Fruit fly (Drosophila melanogaster): ENCODE measurements around the gene Drsl6.

Drsl6 gene

dm6 chr3L:3335688-3336087, 530 bp downstream of the Drsl6 start, which contains the start of gene Drsl1:
TSS of gene Drsl1 (minus strand) at chr3L:3335788.
- no peak for TF ChIP-seq gcm2 (GFP tag; optimal IDR thresholded peaks at IDR 0.05)
- no peak for TF ChIP-seq wek (GFP tag; optimal IDR thresholded peaks at IDR 0.05)
- TF ChIP-seq ranshi (GFP tag; IDR thresholded peaks at IDR 0.05) = no peak
- no peak for TF ChIP-seq Dp (GFP tag; optimal IDR thresholded peaks at IDR 0.05)
- no peak for TF ChIP-seq CG6272 (GFP tag; IDR thresholded peaks at IDR 0.05)
- TF ChIP-seq CG6791 (GFP tag; IDR thresholded peaks at IDR 0.05; ENCODE audit: partially characterized antibody) = no peak
- no peak for TF ChIP-seq rib (GFP tag; IDR thresholded peaks at IDR 0.05)
- no peak for TF ChIP-seq TFAM (GFP tag; optimal IDR thresholded peaks at IDR 0.05)
- TF ChIP-seq dan (GFP tag; IDR thresholded peaks at IDR 0.05) = no peak
- no peak for TF ChIP-seq oc (tag; optimal IDR thresholded peaks at IDR 0.05)
- no peak for TF ChIP-seq CG10267 (tag; optimal IDR thresholded peaks at IDR 0.05)
- no peak for TF ChIP-seq Dek (tag; optimal IDR thresholded peaks at IDR 0.05)
- no peak for TF ChIP-seq tx (GFP tag; optimal IDR thresholded peaks at IDR 0.05)
- TF ChIP-seq Mad (GFP tag; optimal IDR thresholded peaks at IDR 0.05) = no peak
- no peak for TF ChIP-seq phol (tag; optimal IDR thresholded peaks at IDR 0.05)

dm6 chr3L:3334784-3335183, 1.4 kb downstream of the Drsl6 start, which contains the start of gene CG14969:
TSS of gene CG14969 (minus strand) at chr3L:3334978.
- TF ChIP-seq CG11695 (GFP tag; IDR thresholded peaks at IDR 0.05) (no peak), hth (optimal IDR thresholded peaks at IDR 0.05) (no peak), CG14710 (tag; optimal IDR thresholded peaks at IDR 0.05) (peak; percentile 37), CG12744 (GFP tag; optimal IDR thresholded peaks at IDR 0.05) (no peak), H15 (GFP tag; IDR thresholded peaks at IDR 0.05) (no peak), Nf-YA (GFP tag; IDR thresholded peaks at IDR 0.05) (no peak), insv (GFP tag; optimal IDR thresholded peaks at IDR 0.05) (peak in 1 of 2 experiments; percentile 0), Ets65A (GFP tag) (peak; percentile 29), CG6689 (GFP tag; IDR thresholded peaks at IDR 0.05) (no peak), CG13775 (GFP tag; optimal IDR thresholded peaks at IDR 0.05) (no peak), MBD-R2 (GFP tag; IDR thresholded peaks at IDR 0.05) (peak; percentile 72), bbx (GFP tag; IDR thresholded peaks at IDR 0.05; ENCODE audit: partially characterized antibody) (peak; percentile 48; the same call in 1 of the 2 replicates), Awh (GFP tag; IDR thresholded peaks at IDR 0.05) (no peak), CG14050 (GFP tag; IDR thresholded peaks at IDR 0.05) (no peak), CG2116 (GFP tag; optimal IDR thresholded peaks at IDR 0.05) (peak; percentile 95), Rfx (GFP tag; IDR thresholded peaks at IDR 0.05) (peak; percentile 46), scrt (GFP tag; optimal IDR thresholded peaks at IDR 0.05) (no peak), phol (tag; optimal IDR thresholded peaks at IDR 0.05) (peak; percentile 24), Med (GFP tag) (peak; percentile 73), CG16813 (GFP tag; IDR thresholded peaks at IDR 0.05; ENCODE audit: partially characterized antibody) (0 out of 3 replicates have a peak, but pooled peaks have one; percentile 25), CG2712 (tag; optimal IDR thresholded peaks at IDR 0.05) (peak; percentile 15), D19B (GFP tag; optimal IDR thresholded peaks at IDR 0.05) (no peak), CG8924 (tag; optimal IDR thresholded peaks at IDR 0.05) (peak; percentile 3), Dp (GFP tag; optimal IDR thresholded peaks at IDR 0.05) (peak; percentile 94), gcm (GFP tag; optimal IDR thresholded peaks at IDR 0.05) (no peak), CG30020 (tag; optimal IDR thresholded peaks at IDR 0.05) (peak; percentile 28), Dbx (GFP tag; IDR thresholded peaks at IDR 0.05) (no peak), amos (GFP tag; IDR thresholded peaks at IDR 0.05; ENCODE audit: partially characterized antibody) (peak; percentile 50; the same call in 1 of the 2 replicates), dpn (GFP tag; optimal IDR thresholded peaks at IDR 0.05) (peak in 1 of 2 experiments; percentile 32), CoRest (tag; optimal IDR thresholded peaks at IDR 0.05) (peak; percentile 15), nmo (GFP tag; optimal IDR thresholded peaks at IDR 0.05) (peak; percentile 4), lmd (GFP tag; IDR thresholded peaks at IDR 0.05) (no peak), gfzf (GFP tag; optimal IDR thresholded peaks at IDR 0.05) (peak; percentile 40), Side (GFP tag; optimal IDR thresholded peaks at IDR 0.05) (no peak), NK7.1 (GFP tag; optimal IDR thresholded peaks at IDR 0.05) (no peak), stwl (tag; optimal IDR thresholded peaks at IDR 0.05) (peak; percentile 50), pum (GFP tag; optimal IDR thresholded peaks at IDR 0.05) (no peak), CG3281 (GFP tag; optimal IDR thresholded peaks at IDR 0.05) (no peak)

All from whole organism, embryonic.